Worm (Caenorhabditis elegans): ENCODE measurements around the gene B0496.11.

- no peak for TF ChIP-seq nhr-28 (tag; optimal IDR thresholded peaks at IDR 0.05)
- TF ChIP-seq ceh-9 (tag; optimal IDR thresholded peaks at IDR 0.05), result no peak
- TF ChIP-seq unc-39 (tag; optimal IDR thresholded peaks at IDR 0.05), result no peak
- TF ChIP-seq lin-15B (tag; optimal IDR thresholded peaks at IDR 0.05), result no peak
- no peak for TF ChIP-seq nhr-77 (tag; optimal IDR thresholded peaks at IDR 0.05)
These were observed 5.6 kb upstream of the B0496.11 start for ce11 chrIV:7439377-7439776.

Measured in whole organism, L3 larva.